Worm (Caenorhabditis elegans) whole organism, L1 larva: ENCODE results near the gene F16B12.6.

Source experiments
- C34B4.2 ChIP-seq: sonication (generic microtip); optimal IDR thresholded peaks from 2 replicates; lab custom pipeline; 2017; ENCODE audit warnings: mild to moderate bottlenecking, missing genetic modification characterization, missing compliant biosample characterization
- F16B12.6 ChIP-seq: fragments of 150-350 bp; optimal IDR thresholded peaks from 2 replicates; lab custom pipeline; 2014; ENCODE audit warnings: missing biosample characterization, missing genetic modification characterization
- aly-2 ChIP-seq: fragments of 150-350 bp; optimal IDR thresholded peaks from 2 replicates; lab custom pipeline; 2014; ENCODE audit warnings: missing biosample characterization, missing genetic modification characterization
- ama-1 ChIP-seq: fragments of 150-350 bp; optimal IDR thresholded peaks from 2 replicates; lab custom pipeline; 2014
- blmp-1 ChIP-seq: fragments of 150-350 bp; optimal IDR thresholded peaks from 2 replicates; lab custom pipeline; 2014; ENCODE audit warnings: missing biosample characterization, missing genetic modification characterization
- ceh-63 ChIP-seq: fragments of 200-800 bp; sonication (Bioruptor generic); optimal IDR thresholded peaks from 2 replicates; lab custom pipeline; 2018; ENCODE audit warnings: mild to moderate bottlenecking, missing genetic modification characterization, missing compliant biosample characterization
- ceh-8 ChIP-seq: fragments of 200-800 bp; sonication (Bioruptor generic); optimal IDR thresholded peaks from 2 replicates; lab custom pipeline; 2018; ENCODE audit warnings: mild to moderate bottlenecking, missing genetic modification characterization, moderate library complexity, missing compliant biosample characterization
- ceh-88 ChIP-seq: fragments of 200-800 bp; sonication (Bioruptor generic); IDR thresholded peaks from 2 replicates; pipeline ENCODE4 v1.3.6; 2022; ENCODE audit warnings: missing genetic modification characterization, missing compliant biosample characterization
- ceh-90 ChIP-seq: sonication (generic microtip); optimal IDR thresholded peaks from 2 replicates; lab custom pipeline; 2016; ENCODE audit warnings: missing genetic modification characterization, missing compliant biosample characterization
- dpl-1 ChIP-seq, 3 experiments: fragments of 150-350 bp in 2 of 3; sonication (generic microtip) in 1 of 3; optimal IDR thresholded peaks; 2 replicates each; lab custom pipeline; 2014 to 2017; ENCODE audit warnings: missing biosample characterization in 3 of 3, missing genetic modification characterization in 3 of 3, missing genetic modification reagents in 3 of 3
- efl-3 ChIP-seq: fragments of 200-800 bp; sonication (Bioruptor generic); optimal IDR thresholded peaks from 2 replicates; lab custom pipeline; 2018; ENCODE audit warnings: mild to moderate bottlenecking, missing genetic modification characterization, missing compliant biosample characterization
- egl-27 ChIP-seq, 2 experiments: fragments of 150-350 bp in 1 of 2; sonication (generic microtip); optimal IDR thresholded peaks; 3 replicates each; lab custom pipeline; 2017 to 2018; ENCODE audit warnings: missing biosample characterization in 2 of 2, missing genetic modification characterization in 2 of 2, missing genetic modification reagents in 2 of 2
- elt-3 ChIP-seq, 6 experiments: fragments of 150-350 bp in 1 of 6; sonication (generic microtip); optimal IDR thresholded peaks; 2 replicates each; lab custom pipeline; 2017 to 2018; ENCODE audit warnings: missing biosample characterization in 6 of 6, missing genetic modification characterization in 6 of 6, inconsistent platforms in 1 of 6
- fkh-4 ChIP-seq: sonication (generic microtip); optimal IDR thresholded peaks from 2 replicates; lab custom pipeline; 2016; ENCODE audit warnings: missing compliant biosample characterization, missing genetic modification characterization, borderline replicate concordance
- grh-1 ChIP-seq: fragments of 200-800 bp; sonication (Bioruptor generic); IDR thresholded peaks from 2 replicates; pipeline ENCODE4 v1.3.6; 2022; ENCODE audit warnings: missing genetic modification reagents, missing genetic modification characterization, missing compliant biosample characterization
- hlh-17 ChIP-seq: fragments of 200-800 bp; sonication (Bioruptor generic); optimal IDR thresholded peaks from 2 replicates; lab custom pipeline; 2018; ENCODE audit warnings: missing genetic modification characterization, mild to moderate bottlenecking, missing compliant biosample characterization, moderate library complexity, borderline replicate concordance
- hpl-2 ChIP-seq: fragments of 150-350 bp; optimal IDR thresholded peaks from 2 replicates; lab custom pipeline; 2014; ENCODE audit warnings: missing biosample characterization, missing genetic modification reagents, missing genetic modification characterization
- irx-1 ChIP-seq: sonication (generic microtip); optimal IDR thresholded peaks from 2 replicates; lab custom pipeline; 2016; ENCODE audit warnings: missing genetic modification characterization, missing compliant biosample characterization
- isw-1 ChIP-seq: fragments of 200-800 bp; sonication (Bioruptor generic); IDR thresholded peaks from 2 replicates; pipeline ENCODE4 v1.3.6; 2022; ENCODE audit warnings: missing genetic modification characterization, missing compliant biosample characterization
- lin-13 ChIP-seq: fragments of 150-350 bp; optimal IDR thresholded peaks from 2 replicates; lab custom pipeline; 2014; ENCODE audit warnings: missing biosample characterization, missing genetic modification reagents, missing genetic modification characterization
- lin-35 ChIP-seq, 2 experiments: fragments of 150-350 bp; optimal IDR thresholded peaks; 2 replicates each; lab custom pipeline; 2014; ENCODE audit warnings: missing biosample characterization in 2 of 2, missing genetic modification characterization in 2 of 2, missing genetic modification reagents in 2 of 2
- lin-39 ChIP-seq: fragments of 150-350 bp; optimal IDR thresholded peaks from 2 replicates; lab custom pipeline; 2014; ENCODE audit warnings: missing biosample characterization, missing genetic modification reagents, missing genetic modification characterization
- lsy-2 ChIP-seq, 2 experiments: fragments of 150-350 bp; optimal IDR thresholded peaks; 2 replicates each; lab custom pipeline; 2014; ENCODE audit warnings: missing biosample characterization in 2 of 2, missing genetic modification characterization in 2 of 2
- mab-9 ChIP-seq: fragments of 200-800 bp; sonication (Bioruptor generic); IDR thresholded peaks from 2 replicates; pipeline ENCODE4 v1.3.6; 2022; ENCODE audit warnings: missing genetic modification reagents, missing genetic modification characterization, missing compliant biosample characterization
- nhr-12 ChIP-seq: sonication (generic microtip); optimal IDR thresholded peaks from 2 replicates; lab custom pipeline; 2017; ENCODE audit warnings: missing biosample characterization, missing genetic modification characterization
- nhr-19 ChIP-seq: fragments of 200-800 bp; sonication (Bioruptor generic); conservative IDR thresholded peaks from 2 replicates; pipeline ENCODE4 v1.3.6; 2022; ENCODE audit warnings: missing genetic modification characterization, missing compliant biosample characterization
- nhr-28 ChIP-seq: fragments of 150-350 bp; optimal IDR thresholded peaks from 2 replicates; lab custom pipeline; 2014; ENCODE audit warnings: missing biosample characterization, missing genetic modification characterization
- nhr-47 ChIP-seq: sonication (generic microtip); optimal IDR thresholded peaks from 2 replicates; lab custom pipeline; 2016; ENCODE audit warnings: mild to moderate bottlenecking, missing genetic modification characterization, moderate library complexity, missing compliant biosample characterization
- nhr-76 ChIP-seq: sonication (generic microtip); optimal IDR thresholded peaks from 2 replicates; lab custom pipeline; 2017; ENCODE audit warnings: missing biosample characterization, missing genetic modification characterization
- nhr-84 ChIP-seq: sonication (generic microtip); optimal IDR thresholded peaks from 2 replicates; lab custom pipeline; 2017; ENCODE audit warnings: missing biosample characterization, missing genetic modification characterization
- nhr-90 ChIP-seq: sonication (generic microtip); optimal IDR thresholded peaks from 2 replicates; lab custom pipeline; 2016; ENCODE audit warnings: mild to moderate bottlenecking, missing genetic modification characterization, missing compliant biosample characterization; ENCODE audit not compliant: poor library complexity
- pag-3 ChIP-seq: sonication (generic microtip); optimal IDR thresholded peaks from 2 replicates; lab custom pipeline; 2017; ENCODE audit warnings: missing genetic modification characterization, mild to moderate bottlenecking, missing compliant biosample characterization, antibody characterized with exemption, borderline replicate concordance; ENCODE audit not compliant: insufficient read depth
- pax-3 ChIP-seq: fragments of 200-800 bp; sonication (Bioruptor generic); optimal IDR thresholded peaks from 2 replicates; lab custom pipeline; 2018; ENCODE audit warnings: mild to moderate bottlenecking, missing genetic modification characterization, moderate library complexity, missing compliant biosample characterization
- rnt-1 ChIP-seq: sonication (generic microtip); optimal IDR thresholded peaks from 2 replicates; lab custom pipeline; 2016; ENCODE audit warnings: mild to moderate bottlenecking, missing genetic modification characterization, moderate library complexity, missing compliant biosample characterization
- skn-1 ChIP-seq: fragments of 150-350 bp; optimal IDR thresholded peaks from 2 replicates; lab custom pipeline; 2014; ENCODE audit warnings: missing biosample characterization, missing genetic modification characterization
- snu-23 ChIP-seq: sonication (generic microtip); optimal IDR thresholded peaks from 2 replicates; lab custom pipeline; 2016; ENCODE audit warnings: missing genetic modification characterization, missing compliant biosample characterization
- sox-4 ChIP-seq: sonication (generic microtip); optimal IDR thresholded peaks from 2 replicates; lab custom pipeline; 2016; ENCODE audit warnings: missing genetic modification characterization, missing compliant biosample characterization
- swsn-7 ChIP-seq: sonication (generic microtip); optimal IDR thresholded peaks from 2 replicates; lab custom pipeline; 2016; ENCODE audit warnings: missing genetic modification characterization, missing compliant biosample characterization
- tbx-2 ChIP-seq: sonication (generic microtip); optimal IDR thresholded peaks from 2 replicates; lab custom pipeline; 2016; ENCODE audit warnings: missing genetic modification characterization, missing compliant biosample characterization
- tlp-1 ChIP-seq: fragments of 150-350 bp; optimal IDR thresholded peaks from 2 replicates; lab custom pipeline; 2014; ENCODE audit warnings: missing biosample characterization, missing genetic modification characterization
- unc-30 ChIP-seq: sonication (generic microtip); optimal IDR thresholded peaks from 2 replicates; lab custom pipeline; 2017; ENCODE audit warnings: missing biosample characterization, missing genetic modification characterization
- unc-86 ChIP-seq: sonication (generic microtip); optimal IDR thresholded peaks from 2 replicates; lab custom pipeline; 2016; ENCODE audit warnings: missing genetic modification characterization, missing compliant biosample characterization
- xbp-1 ChIP-seq: sonication (generic microtip); optimal IDR thresholded peaks from 2 replicates; lab custom pipeline; 2016; ENCODE audit warnings: missing genetic modification characterization, missing compliant biosample characterization
- zag-1 ChIP-seq: fragments of 150-350 bp; optimal IDR thresholded peaks from 2 replicates; lab custom pipeline; 2014; ENCODE audit warnings: missing biosample characterization, missing genetic modification characterization
- ztf-11 ChIP-seq, 2 experiments: sonication (generic microtip); optimal IDR thresholded peaks; 2 replicates each; lab custom pipeline; 2016 to 2017; ENCODE audit warnings: missing genetic modification characterization in 2 of 2, missing biosample characterization in 1 of 2, missing compliant biosample characterization in 1 of 2

The F16B12.6 gene

ce11 chrX:14146740-14147140 is 44.6 kb downstream of the F16B12.6 start (continued):
- TF ChIP-seq ceh-63 (no peak), hpl-2 (GFP tag; lab: Kevin White, UChicago) (peak; percentile 43), isw-1 (peak; percentile 7; the same call in 1 of the 2 replicates), lin-35 (GFP tag; optimal IDR thresholded peaks at IDR 0.05; lab: Kevin White, UChicago) (peak; percentile 63 to 81), irx-1 (tag; lab: Kevin White, UChicago) (no peak), egl-27 (tag; optimal IDR thresholded peaks at IDR 0.05; lab: Kevin White, UChicago) (peak in 1 of 2 experiments; percentile 49), nhr-19 (GFP tag; lab: Robert Waterston, UW) (peak; percentile 58), C34B4.2 (tag; lab: Kevin White, UChicago) (no peak), nhr-84 (tag; lab: Kevin White, UChicago) (no peak), lin-13 (GFP tag; lab: Kevin White, UChicago) (peak; percentile 57), nhr-28 (tag; lab: Kevin White, UChicago) (no peak), lsy-2 (tag; optimal IDR thresholded peaks at IDR 0.05; lab: Kevin White, UChicago) (peak; percentile 66 to 81), ceh-90 (tag; lab: Kevin White, UChicago) (peak; percentile 32), nhr-76 (tag; lab: Kevin White, UChicago) (no peak), zag-1 (tag; lab: Kevin White, UChicago) (no peak), elt-3 (tag; optimal IDR thresholded peaks at IDR 0.05; lab: Kevin White, UChicago) (peak in 3 of 6 experiments; percentile 64 to 90 (median 75)), tlp-1 (no peak), swsn-7 (peak; percentile 75), F16B12.6 (peak; percentile 13), aly-2 (tag; lab: Kevin White, UChicago) (no peak), nhr-90 (tag; lab: Kevin White, UChicago) (peak; percentile 82), unc-30 (tag; lab: Kevin White, UChicago) (no peak), nhr-12 (tag; lab: Kevin White, UChicago) (no peak), snu-23 (GFP tag; lab: Kevin White, UChicago) (peak; percentile 92), ceh-8 (no peak), mab-9 (GFP tag; lab: Robert Waterston, UW) (no peak), nhr-47 (tag; lab: Kevin White, UChicago) (peak; percentile 77), tbx-2 (tag; lab: Kevin White, UChicago) (peak; percentile 75), pax-3 (tag; lab: Kevin White, UChicago) (no peak), blmp-1 (tag; lab: Kevin White, UChicago) (peak; percentile 91), hlh-17 (GFP tag; lab: Kevin White, UChicago) (no peak)
- TF ChIP-seq, all 84 proteins: peak for 44

DNA sequence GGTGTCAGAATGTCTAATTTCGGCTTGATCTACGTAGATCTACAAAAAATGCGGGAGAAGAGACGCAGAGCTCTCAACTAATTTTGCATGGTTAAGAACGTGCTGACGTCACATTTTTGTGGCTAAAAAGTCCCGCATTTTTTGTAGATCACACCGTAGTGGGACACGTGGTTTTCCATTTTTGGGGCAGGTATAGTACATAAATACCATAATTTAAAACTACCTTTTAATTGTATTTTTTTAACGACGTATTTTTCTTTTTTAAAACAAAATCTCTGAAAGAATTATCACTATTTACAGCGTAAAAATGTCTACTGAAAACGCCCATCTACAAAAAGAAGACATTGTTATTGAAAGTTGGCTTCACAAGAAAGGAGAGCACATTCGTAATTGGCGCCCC is 45.3 kb downstream of the F16B12.6 start, which contains the start of gene akt-2:
Gene akt-2 (plus strand): TSS at position 301 of the 400 bp plus-strand sequence.
- TF ChIP-seq sox-4 (tag; lab: Kevin White, UChicago) (no peak), elt-3 (tag; optimal IDR thresholded peaks at IDR 0.05; lab: Kevin White, UChicago) (no peak), rnt-1 (tag; lab: Kevin White, UChicago) (no peak), hlh-17 (GFP tag; lab: Kevin White, UChicago) (no peak), nhr-12 (tag; lab: Kevin White, UChicago) (no peak), nhr-84 (tag; lab: Kevin White, UChicago) (no peak), xbp-1 (tag; lab: Kevin White, UChicago) (no peak), aly-2 (tag; lab: Kevin White, UChicago) (no peak), tlp-1 (no peak), unc-86 (tag; lab: Kevin White, UChicago) (no peak), efl-3 (GFP tag; lab: Kevin White, UChicago) (no peak), skn-1 (tag; lab: Kevin White, UChicago) (no peak)

- TF ChIP-seq nhr-19 (GFP tag; lab: Robert Waterston, UW) (no peak), unc-86 (tag; lab: Kevin White, UChicago) (no peak), efl-3 (GFP tag; lab: Kevin White, UChicago) (no peak), fkh-4 (no peak), nhr-12 (tag; lab: Kevin White, UChicago) (no peak), aly-2 (tag; lab: Kevin White, UChicago) (no peak), pag-3 (no peak), grh-1 (GFP tag; lab: Robert Waterston, UW) (no peak), ama-1 (lab: Kevin White, UChicago) (no peak), hpl-2 (GFP tag; lab: Kevin White, UChicago) (no peak), ceh-8 (no peak), lin-39 (tag; lab: Kevin White, UChicago) (no peak), dpl-1 (GFP tag; optimal IDR thresholded peaks at IDR 0.05; lab: Kevin White, UChicago) (no peak), mab-9 (GFP tag; lab: Robert Waterston, UW) (no peak), ztf-11 (tag; optimal IDR thresholded peaks at IDR 0.05; lab: Kevin White, UChicago) (no peak), sox-4 (tag; lab: Kevin White, UChicago) (no peak), ceh-88 (GFP tag; lab: Robert Waterston, UW) (no peak), skn-1 (tag; lab: Kevin White, UChicago) (no peak)
- TF ChIP-seq, all 84 proteins: peak for 0
These were observed 50.5 kb downstream of the F16B12.6 start for ce11 chrX:14152644-14153043.
